Fruit fly (Drosophila melanogaster) whole organism, wandering third instar larva: ENCODE results near the gene CG10428.

Source experiments
- Abd-B ChIP-seq: fragments of >200 bp; optimal IDR thresholded peaks from 2 replicates; lab custom pipeline; 2017; ENCODE audit warnings: missing biosample characterization, missing genetic modification characterization
- Dfd ChIP-seq: fragments of >200 bp; optimal IDR thresholded peaks from 2 replicates; lab custom pipeline; 2017; ENCODE audit warnings: missing biosample characterization, missing genetic modification characterization
- Dif ChIP-seq: fragments of 200-275, 200-300 bp; sonication (Bioruptor generic); optimal IDR thresholded peaks from 2 replicates; lab custom pipeline; 2018; ENCODE audit warnings: missing biosample characterization, missing genetic modification characterization; ENCODE audit not compliant: partially characterized antibody
- GATAd ChIP-seq: sonication (Bioruptor generic); optimal IDR thresholded peaks from 2 replicates; lab custom pipeline; 2016; ENCODE audit warnings: missing biosample characterization, missing genetic modification characterization
- Mio ChIP-seq: sonication (Bioruptor generic); optimal IDR thresholded peaks from 2 replicates; lab custom pipeline; 2016; ENCODE audit warnings: missing biosample characterization, missing genetic modification characterization
- N ChIP-seq: fragments of >200 bp; optimal IDR thresholded peaks from 2 replicates; lab custom pipeline; 2018; ENCODE audit warnings: missing biosample characterization, missing external identifiers, missing genetic modification characterization
- br ChIP-seq: fragments of 200-800 bp; sonication (Bioruptor generic); optimal IDR thresholded peaks from 2 replicates; lab custom pipeline; 2016; ENCODE audit warnings: missing biosample characterization, missing genetic modification characterization
- dmrt93B ChIP-seq: fragments of 200-800 bp; sonication (Bioruptor generic); optimal IDR thresholded peaks from 2 replicates; lab custom pipeline; 2018; ENCODE audit warnings: missing biosample characterization, mild to moderate bottlenecking, missing genetic modification characterization
- foxo ChIP-seq, 2 experiments: fragments of 200-800 bp; sonication (Bioruptor generic); optimal IDR thresholded peaks; 2 replicates in 1 of 2; 3 replicates in 1 of 2; lab custom pipeline; 2016 to 2017; ENCODE audit warnings: missing biosample characterization in 2 of 2, missing genetic modification characterization in 2 of 2
- h ChIP-seq: fragments of 200-800 bp; sonication (Bioruptor generic); optimal IDR thresholded peaks from 3 replicates; lab custom pipeline; 2016; ENCODE audit warnings: missing biosample characterization, mild to moderate bottlenecking, missing genetic modification characterization
- woc ChIP-seq: sonication (Bioruptor generic); optimal IDR thresholded peaks from 2 replicates; lab custom pipeline; 2016; ENCODE audit warnings: missing biosample characterization, mild to moderate bottlenecking, missing genetic modification characterization

DNA sequence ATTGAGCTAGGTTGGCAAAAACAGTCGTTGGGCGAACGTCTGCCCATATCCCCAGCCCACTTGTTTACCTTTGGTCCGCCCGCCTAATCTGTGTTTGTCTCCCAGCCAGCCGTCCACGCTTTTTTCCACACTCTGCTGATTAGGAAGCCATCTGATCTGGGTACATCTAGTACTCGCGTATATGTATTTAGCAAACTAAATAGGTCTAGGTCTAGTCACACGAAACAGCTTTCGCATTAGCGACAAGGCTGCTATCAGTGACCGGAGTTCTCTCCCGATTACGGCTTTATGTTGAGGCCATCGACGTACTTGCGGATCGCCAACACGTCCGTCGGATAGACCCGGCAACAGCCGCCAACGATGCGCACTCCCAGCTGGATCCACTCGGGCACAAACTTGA is 7.0 kb downstream of the CG10428 start:
- TF ChIP-seq Dfd (GFP tag; lab: Kevin White, UChicago) (no peak), Abd-B (GFP tag; lab: Kevin White, UChicago) (no peak), h (GFP tag; lab: Kevin White, UChicago) (no peak), woc (no peak), br (no peak), foxo (GFP tag; optimal IDR thresholded peaks at IDR 0.05; lab: Kevin White, UChicago) (no peak), dmrt93B (GFP tag; lab: Kevin White, UChicago) (no peak), Dif (no peak), GATAd (GFP tag; lab: Kevin White, UChicago) (no peak), N (GFP tag; lab: Kevin White, UChicago) (no peak), Mio (GFP tag; lab: Kevin White, UChicago) (no peak)
